Worm (Caenorhabditis elegans) whole organism, L1 larva: ENCODE measurements around the gene K08D9.10.

Experiments
- C04F5.9 ChIP-seq: sonication (generic microtip); optimal IDR thresholded peaks from 2 replicates; lab custom pipeline; 2016; ENCODE audit warnings: missing genetic modification characterization, missing compliant biosample characterization
- C16A3.4 ChIP-seq: fragments of 150-350 bp; optimal IDR thresholded peaks from 2 replicates; lab custom pipeline; 2014; ENCODE audit warnings: missing biosample characterization, missing genetic modification characterization
- aly-2 ChIP-seq: fragments of 150-350 bp; optimal IDR thresholded peaks from 2 replicates; lab custom pipeline; 2014; ENCODE audit warnings: missing biosample characterization, missing genetic modification characterization
- blmp-1 ChIP-seq: fragments of 150-350 bp; optimal IDR thresholded peaks from 2 replicates; lab custom pipeline; 2014; ENCODE audit warnings: missing biosample characterization, missing genetic modification characterization
- ceh-63 ChIP-seq: fragments of 200-800 bp; sonication (Bioruptor generic); optimal IDR thresholded peaks from 2 replicates; lab custom pipeline; 2018; ENCODE audit warnings: mild to moderate bottlenecking, missing genetic modification characterization, missing compliant biosample characterization
- ceh-88 ChIP-seq: fragments of 200-800 bp; sonication (Bioruptor generic); IDR thresholded peaks from 2 replicates; pipeline ENCODE4 v1.3.6; 2022; ENCODE audit warnings: missing genetic modification characterization, missing compliant biosample characterization
- ceh-90 ChIP-seq: sonication (generic microtip); optimal IDR thresholded peaks from 2 replicates; lab custom pipeline; 2016; ENCODE audit warnings: missing genetic modification characterization, missing compliant biosample characterization
- dpl-1 ChIP-seq, 3 experiments: fragments of 150-350 bp in 2 of 3; sonication (generic microtip) in 1 of 3; optimal IDR thresholded peaks; 2 replicates each; lab custom pipeline; 2014 to 2017; ENCODE audit warnings: missing biosample characterization in 3 of 3, missing genetic modification characterization in 3 of 3, missing genetic modification reagents in 3 of 3
- dsc-1 ChIP-seq: sonication (generic microtip); optimal IDR thresholded peaks from 2 replicates; lab custom pipeline; 2016; ENCODE audit warnings: mild to moderate bottlenecking, missing genetic modification characterization, missing compliant biosample characterization
- efl-1 ChIP-seq, 4 experiments: fragments of 150-350 bp; optimal IDR thresholded peaks in 3 of 4; peaks in 1 of 4; 1 replicate in 1 of 4; 2 replicates in 3 of 4; lab custom pipeline; 2014; ENCODE audit warnings: missing biosample characterization in 2 of 4, missing genetic modification characterization in 2 of 4, missing genetic modification reagents in 2 of 4
- egl-13 ChIP-seq: sonication (generic microtip); optimal IDR thresholded peaks from 2 replicates; lab custom pipeline; 2016; ENCODE audit warnings: missing genotype, missing genetic modification reagents, missing genetic modification characterization, missing compliant biosample characterization
- fkh-10 ChIP-seq: sonication (generic microtip); optimal IDR thresholded peaks from 2 replicates; lab custom pipeline; 2017; ENCODE audit warnings: missing biosample characterization, missing genetic modification reagents, missing genetic modification characterization
- hlh-17 ChIP-seq: fragments of 200-800 bp; sonication (Bioruptor generic); optimal IDR thresholded peaks from 2 replicates; lab custom pipeline; 2018; ENCODE audit warnings: missing genetic modification characterization, mild to moderate bottlenecking, missing compliant biosample characterization, moderate library complexity, borderline replicate concordance
- lin-15B ChIP-seq: fragments of 150-350 bp; sonication (generic microtip); optimal IDR thresholded peaks from 3 replicates; lab custom pipeline; 2014; ENCODE audit warnings: missing biosample characterization, missing genetic modification characterization
- lin-35 ChIP-seq, 2 experiments: fragments of 150-350 bp; optimal IDR thresholded peaks; 2 replicates each; lab custom pipeline; 2014; ENCODE audit warnings: missing biosample characterization in 2 of 2, missing genetic modification characterization in 2 of 2, missing genetic modification reagents in 2 of 2
- nhr-237 ChIP-seq: fragments of 150-350 bp; optimal IDR thresholded peaks from 2 replicates; lab custom pipeline; 2014; ENCODE audit warnings: missing biosample characterization, missing genetic modification characterization
- nhr-28 ChIP-seq: fragments of 150-350 bp; optimal IDR thresholded peaks from 2 replicates; lab custom pipeline; 2014; ENCODE audit warnings: missing biosample characterization, missing genetic modification characterization
- nhr-47 ChIP-seq: sonication (generic microtip); optimal IDR thresholded peaks from 2 replicates; lab custom pipeline; 2016; ENCODE audit warnings: mild to moderate bottlenecking, missing genetic modification characterization, moderate library complexity, missing compliant biosample characterization
- nhr-76 ChIP-seq: sonication (generic microtip); optimal IDR thresholded peaks from 2 replicates; lab custom pipeline; 2017; ENCODE audit warnings: missing biosample characterization, missing genetic modification characterization
- nhr-77 ChIP-seq: fragments of 150-350 bp; optimal IDR thresholded peaks from 2 replicates; lab custom pipeline; 2014; ENCODE audit warnings: missing biosample characterization, missing genetic modification characterization
- nhr-90 ChIP-seq: sonication (generic microtip); optimal IDR thresholded peaks from 2 replicates; lab custom pipeline; 2016; ENCODE audit warnings: mild to moderate bottlenecking, missing genetic modification characterization, missing compliant biosample characterization; ENCODE audit not compliant: poor library complexity
- pax-3 ChIP-seq: fragments of 200-800 bp; sonication (Bioruptor generic); optimal IDR thresholded peaks from 2 replicates; lab custom pipeline; 2018; ENCODE audit warnings: mild to moderate bottlenecking, missing genetic modification characterization, moderate library complexity, missing compliant biosample characterization
- rnt-1 ChIP-seq: sonication (generic microtip); optimal IDR thresholded peaks from 2 replicates; lab custom pipeline; 2016; ENCODE audit warnings: mild to moderate bottlenecking, missing genetic modification characterization, moderate library complexity, missing compliant biosample characterization
- skn-1 ChIP-seq: fragments of 150-350 bp; optimal IDR thresholded peaks from 2 replicates; lab custom pipeline; 2014; ENCODE audit warnings: missing biosample characterization, missing genetic modification characterization
- snu-23 ChIP-seq: sonication (generic microtip); optimal IDR thresholded peaks from 2 replicates; lab custom pipeline; 2016; ENCODE audit warnings: missing genetic modification characterization, missing compliant biosample characterization
- sox-4 ChIP-seq: sonication (generic microtip); optimal IDR thresholded peaks from 2 replicates; lab custom pipeline; 2016; ENCODE audit warnings: missing genetic modification characterization, missing compliant biosample characterization
- unc-130 ChIP-seq: fragments of 150-350 bp; optimal IDR thresholded peaks from 2 replicates; lab custom pipeline; 2017; ENCODE audit warnings: missing biosample characterization, missing genetic modification characterization, inconsistent platforms
- unc-30 ChIP-seq: sonication (generic microtip); optimal IDR thresholded peaks from 2 replicates; lab custom pipeline; 2017; ENCODE audit warnings: missing biosample characterization, missing genetic modification characterization
- unc-62 ChIP-seq: fragments of 150-350 bp; optimal IDR thresholded peaks from 2 replicates; lab custom pipeline; 2014; ENCODE audit warnings: missing biosample characterization, missing genetic modification reagents, missing genetic modification characterization
- unc-86 ChIP-seq: sonication (generic microtip); optimal IDR thresholded peaks from 2 replicates; lab custom pipeline; 2016; ENCODE audit warnings: missing genetic modification characterization, missing compliant biosample characterization
- unc-98 ChIP-seq: fragments of 200-800 bp; sonication (Bioruptor generic); IDR thresholded peaks from 2 replicates; pipeline ENCODE4 v1.3.6; 2022; ENCODE audit warnings: missing genetic modification characterization, missing compliant biosample characterization
- vab-15 ChIP-seq: sonication (generic microtip); optimal IDR thresholded peaks from 2 replicates; lab custom pipeline; 2017; ENCODE audit warnings: missing genotype, mild to moderate bottlenecking, missing genetic modification characterization, missing compliant biosample characterization
- xbp-1 ChIP-seq: sonication (generic microtip); optimal IDR thresholded peaks from 2 replicates; lab custom pipeline; 2016; ENCODE audit warnings: missing genetic modification characterization, missing compliant biosample characterization
- zip-4 ChIP-seq: fragments of 200-800 bp; sonication (Bioruptor generic); optimal IDR thresholded peaks from 2 replicates; lab custom pipeline; 2018; ENCODE audit warnings: mild to moderate bottlenecking, missing genetic modification characterization, moderate library complexity, missing compliant biosample characterization
- ztf-11 ChIP-seq, 2 experiments: sonication (generic microtip); optimal IDR thresholded peaks; 2 replicates each; lab custom pipeline; 2016 to 2017; ENCODE audit warnings: missing genetic modification characterization in 2 of 2, missing biosample characterization in 1 of 2, missing compliant biosample characterization in 1 of 2
- ztf-4 ChIP-seq: fragments of 150-350 bp; optimal IDR thresholded peaks from 2 replicates; lab custom pipeline; 2014; ENCODE audit warnings: missing biosample characterization, missing genetic modification characterization

K08D9.10 gene

ce11 chrV:3218604-3219003 is 12.1 kb upstream of the K08D9.10 start:
- TF ChIP-seq lin-35 (GFP tag; optimal IDR thresholded peaks at IDR 0.05; lab: Kevin White, UChicago): no peak
- no peak for TF ChIP-seq efl-1 (optimal IDR thresholded peaks at IDR 0.05; lab: Kevin White, UChicago)
- TF ChIP-seq efl-1 (GFP tag; optimal IDR thresholded peaks at IDR 0.05 in 1 of 2; lab: Kevin White, UChicago): peak in 1 of 2 experiments; percentile 71

- TF ChIP-seq fkh-10 (no peak), snu-23 (GFP tag; lab: Kevin White, UChicago) (no peak), nhr-90 (no peak), C04F5.9 (no peak), C16A3.4 (tag; lab: Kevin White, UChicago) (no peak), ceh-63 (GFP tag; lab: Kevin White, UChicago) (no peak), aly-2 (tag; lab: Kevin White, UChicago) (no peak), unc-98 (GFP tag; lab: Robert Waterston, UW) (no peak), pax-3 (tag; lab: Kevin White, UChicago) (no peak), unc-30 (tag; lab: Kevin White, UChicago) (no peak), skn-1 (no peak), xbp-1 (tag; lab: Kevin White, UChicago) (no peak)
Observed at ce11 chrV:3227373-3227772, 3.3 kb upstream of the K08D9.10 start, which contains the start of gene K08D9.2. TSS of gene K08D9.2 (plus strand) at chrV:3227673.

- no peak for TF ChIP-seq nhr-90
- TF ChIP-seq ztf-4 (tag; lab: Kevin White, UChicago): no peak
- TF ChIP-seq unc-62 (GFP tag; lab: Kevin White, UChicago): no peak
- no peak for TF ChIP-seq unc-30 (tag; lab: Kevin White, UChicago)
Observed at ce11 chrV:3230150-3230549, 547 bp upstream of the K08D9.10 start.

- TF ChIP-seq rnt-1 (tag; lab: Kevin White, UChicago): no peak
- no peak for TF ChIP-seq nhr-237 (tag; lab: Kevin White, UChicago)
- TF ChIP-seq skn-1: no peak
- TF ChIP-seq ztf-4 (tag; lab: Kevin White, UChicago): no peak
- TF ChIP-seq nhr-28 (tag; lab: Kevin White, UChicago): no peak
- no peak for TF ChIP-seq dsc-1 (tag; lab: Kevin White, UChicago)
- TF ChIP-seq nhr-77 (tag; lab: Kevin White, UChicago): no peak
- TF ChIP-seq efl-1 (optimal IDR thresholded peaks at IDR 0.05; lab: Kevin White, UChicago): no peak
- no peak for TF ChIP-seq efl-1 (GFP tag; optimal IDR thresholded peaks at IDR 0.05 in 1 of 2; lab: Kevin White, UChicago)
- TF ChIP-seq nhr-76 (tag; lab: Kevin White, UChicago): no peak
- no peak for TF ChIP-seq xbp-1 (tag; lab: Kevin White, UChicago)
- no peak for TF ChIP-seq ceh-90 (tag; lab: Kevin White, UChicago)
- no peak for TF ChIP-seq sox-4 (tag; lab: Kevin White, UChicago)
- no peak for TF ChIP-seq ztf-11 (tag; optimal IDR thresholded peaks at IDR 0.05; lab: Kevin White, UChicago)
- TF ChIP-seq unc-86 (tag; lab: Kevin White, UChicago): no peak
- no peak for TF ChIP-seq egl-13 (tag; lab: Kevin White, UChicago)
- no peak for TF ChIP-seq zip-4 (GFP tag; lab: Kevin White, UChicago)
- TF ChIP-seq lin-15B (tag; lab: Kevin White, UChicago): no peak
- TF ChIP-seq unc-130 (tag; lab: Kevin White, UChicago): no peak
- TF ChIP-seq blmp-1 (tag; lab: Kevin White, UChicago): no peak
Observed at ce11 chrV:3234887-3235286, 4.2 kb downstream of the K08D9.10 start, which contains the start of gene K08D9.6. TSS of gene K08D9.6 (minus strand) at chrV:3234987.

ce11 chrV:3236610-3237009 is 5.9 kb downstream of the K08D9.10 start, which contains the start of the genes K08D9.9 and str-16:
TSS of gene K08D9.9 (minus strand) at chrV:3236710.
TSS of gene str-16 (plus strand) at chrV:3236875.
- no peak for TF ChIP-seq nhr-28 (tag; lab: Kevin White, UChicago)
- no peak for TF ChIP-seq vab-15 (tag; lab: Kevin White, UChicago)
- TF ChIP-seq nhr-76 (tag; lab: Kevin White, UChicago): no peak
- TF ChIP-seq ceh-90 (tag; lab: Kevin White, UChicago): no peak
- no peak for TF ChIP-seq dpl-1 (GFP tag; optimal IDR thresholded peaks at IDR 0.05; lab: Kevin White, UChicago)
- no peak for TF ChIP-seq blmp-1 (tag; lab: Kevin White, UChicago)
- TF ChIP-seq rnt-1 (tag; lab: Kevin White, UChicago): no peak
- TF ChIP-seq ceh-88 (GFP tag; lab: Robert Waterston, UW): no peak
- TF ChIP-seq nhr-47: no peak
- TF ChIP-seq snu-23 (GFP tag; lab: Kevin White, UChicago): no peak
- no peak for TF ChIP-seq efl-1 (optimal IDR thresholded peaks at IDR 0.05; lab: Kevin White, UChicago)
- TF ChIP-seq efl-1 (GFP tag; optimal IDR thresholded peaks at IDR 0.05 in 1 of 2; lab: Kevin White, UChicago): no peak
- TF ChIP-seq hlh-17 (GFP tag; lab: Kevin White, UChicago): no peak
- TF ChIP-seq xbp-1 (tag; lab: Kevin White, UChicago): no peak
